Worm (Caenorhabditis elegans) whole organism, young adult: ENCODE data around the gene F22E5.2.

Experiments used
- F10E7.11 ChIP-seq: sonication (generic microtip); optimal IDR thresholded peaks from 2 replicates; lab custom pipeline; 2017; ENCODE audit warnings: mild to moderate bottlenecking, missing genetic modification characterization, moderate library complexity, missing compliant biosample characterization
- F23B12.7 ChIP-seq: sonication (generic microtip); optimal IDR thresholded peaks from 2 replicates; lab custom pipeline; 2017; ENCODE audit warnings: missing genetic modification characterization, mild to moderate bottlenecking, missing compliant biosample characterization, antibody characterized with exemption, moderate library complexity; ENCODE audit not compliant: insufficient read depth
- F52B5.7 ChIP-seq: sonication (generic microtip); optimal IDR thresholded peaks from 2 replicates; lab custom pipeline; 2016; ENCODE audit warnings: mild to moderate bottlenecking, missing genetic modification characterization, missing compliant biosample characterization
- T26A5.8 ChIP-seq: sonication (generic microtip); optimal IDR thresholded peaks from 2 replicates; lab custom pipeline; 2016; ENCODE audit warnings: missing genetic modification characterization, missing compliant biosample characterization
- athp-1 ChIP-seq: sonication (generic microtip); optimal IDR thresholded peaks from 2 replicates; lab custom pipeline; 2017; ENCODE audit warnings: mild to moderate bottlenecking, missing genetic modification characterization, missing compliant biosample characterization
- bed-2 ChIP-seq: fragments of 200-800 bp; sonication (Bioruptor generic); IDR thresholded peaks from 2 replicates; pipeline ENCODE4 v1.3.6; 2022; ENCODE audit warnings: missing genetic modification reagents, missing genetic modification characterization, missing compliant biosample characterization
- ccch-3 ChIP-seq: fragments of 200-800 bp; sonication (Bioruptor generic); optimal IDR thresholded peaks from 2 replicates; lab custom pipeline; 2018; ENCODE audit warnings: mild to moderate bottlenecking, missing genetic modification characterization, missing compliant biosample characterization
- ceh-58 ChIP-seq: fragments of 200-800 bp; sonication (Bioruptor generic); IDR thresholded peaks from 2 replicates; pipeline ENCODE4 v1.3.6; 2022; ENCODE audit warnings: missing genetic modification characterization, missing compliant biosample characterization
- chd-7 ChIP-seq: sonication (generic microtip); optimal IDR thresholded peaks from 2 replicates; lab custom pipeline; 2016; ENCODE audit warnings: mild to moderate bottlenecking, missing genetic modification characterization, moderate library complexity, missing compliant biosample characterization
- dpl-1 ChIP-seq: fragments of 150-350 bp; optimal IDR thresholded peaks from 2 replicates; lab custom pipeline; 2014; ENCODE audit warnings: missing biosample characterization, missing genetic modification reagents, missing genetic modification characterization
- egl-18 ChIP-seq: fragments of 200-800 bp; sonication (Bioruptor generic); IDR thresholded peaks from 2 replicates; pipeline ENCODE4 v1.3.6; 2022; ENCODE audit warnings: missing genetic modification reagents, missing genetic modification characterization, missing compliant biosample characterization
- ets-4 ChIP-seq: fragments of 200-800 bp; sonication (Bioruptor generic); optimal IDR thresholded peaks from 2 replicates; lab custom pipeline; 2018; ENCODE audit warnings: mild to moderate bottlenecking, missing genetic modification characterization, missing compliant biosample characterization
- hmg-1.2 ChIP-seq: fragments of 200-800 bp; sonication (Bioruptor generic); IDR thresholded peaks from 2 replicates; pipeline ENCODE4 v1.3.6; 2022; ENCODE audit warnings: missing genetic modification reagents, missing genetic modification characterization, missing compliant biosample characterization
- hsf-1 ChIP-seq: fragments of 200-800 bp; sonication (Bioruptor generic); IDR thresholded peaks from 2 replicates; pipeline ENCODE4 v1.3.6; 2022; ENCODE audit warnings: missing genetic modification reagents, missing genetic modification characterization, missing compliant biosample characterization
- lin-35 ChIP-seq, 3 experiments: fragments of 150-350 bp in 2 of 3; sonication (generic microtip) in 1 of 3; optimal IDR thresholded peaks; 2 replicates each; lab custom pipeline; 2014 to 2018; ENCODE audit warnings: missing biosample characterization in 3 of 3, missing genetic modification characterization in 3 of 3, missing genetic modification reagents in 3 of 3
- lir-1 ChIP-seq: fragments of 200-800 bp; sonication (Bioruptor generic); conservative IDR thresholded peaks from 2 replicates; pipeline ENCODE4 v1.3.6; 2022; ENCODE audit warnings: missing genetic modification reagents, missing genetic modification characterization, missing compliant biosample characterization
- lsl-1 ChIP-seq: fragments of 200-800 bp; sonication (Bioruptor generic); optimal IDR thresholded peaks from 2 replicates; lab custom pipeline; 2018; ENCODE audit warnings: mild to moderate bottlenecking, missing genetic modification characterization, moderate library complexity, missing compliant biosample characterization
- lsy-27 ChIP-seq: sonication (generic microtip); optimal IDR thresholded peaks from 2 replicates; lab custom pipeline; 2017; ENCODE audit warnings: missing genetic modification characterization, mild to moderate bottlenecking, missing compliant biosample characterization, antibody characterized with exemption, missing genotype, borderline replicate concordance; ENCODE audit not compliant: insufficient read depth
- madf-10 ChIP-seq: sonication (generic microtip); optimal IDR thresholded peaks from 2 replicates; lab custom pipeline; 2016; ENCODE audit warnings: mild to moderate bottlenecking, missing genetic modification characterization, missing compliant biosample characterization
- madf-8 ChIP-seq: fragments of 200-800 bp; sonication (Bioruptor generic); conservative IDR thresholded peaks from 2 replicates; pipeline ENCODE4 v1.3.6; 2022; ENCODE audit warnings: missing genetic modification reagents, missing genetic modification characterization, missing compliant biosample characterization
- mel-28 ChIP-seq: sonication (generic microtip); optimal IDR thresholded peaks from 2 replicates; lab custom pipeline; 2016; ENCODE audit warnings: borderline replicate concordance, mild to moderate bottlenecking, missing genetic modification characterization, missing compliant biosample characterization
- mes-4 ChIP-seq: sonication (generic microtip); optimal IDR thresholded peaks from 2 replicates; lab custom pipeline; 2016; ENCODE audit warnings: missing genotype, missing genetic modification characterization, missing compliant biosample characterization
- nfyb-1 ChIP-seq: fragments of 200-800 bp; sonication (Bioruptor generic); IDR thresholded peaks from 2 replicates; pipeline ENCODE4 v1.3.6; 2022; ENCODE audit warnings: missing genetic modification reagents, missing genetic modification characterization, missing compliant biosample characterization
- nhr-179 ChIP-seq: sonication (generic microtip); optimal IDR thresholded peaks from 2 replicates; lab custom pipeline; 2016; ENCODE audit warnings: mild to moderate bottlenecking, missing genetic modification characterization, missing compliant biosample characterization
- nhr-80 ChIP-seq: sonication (generic microtip); optimal IDR thresholded peaks from 2 replicates; lab custom pipeline; 2016; ENCODE audit warnings: missing genetic modification characterization, missing compliant biosample characterization
- rcor-1 ChIP-seq: fragments of 200-800 bp; sonication (Bioruptor generic); IDR thresholded peaks from 2 replicates; pipeline ENCODE4 v1.3.6; 2022; ENCODE audit warnings: missing genetic modification reagents, missing genetic modification characterization, missing compliant biosample characterization
- rec-8 ChIP-seq, 2 experiments: sonication (generic microtip); optimal IDR thresholded peaks; 2 replicates each; lab custom pipeline; 2016; ENCODE audit warnings: mild to moderate bottlenecking in 2 of 2, missing genetic modification characterization in 2 of 2, missing genetic modification reagents in 2 of 2, missing genotype in 2 of 2, missing biosample characterization in 1 of 2, missing compliant biosample characterization in 1 of 2, moderate library complexity in 1 of 2
- rpc-1 ChIP-seq, 2 experiments: fragments of 150-350 bp in 1 of 2; sonication (generic microtip) in 1 of 2; optimal IDR thresholded peaks; 2 replicates each; lab custom pipeline; 2014 to 2018; ENCODE audit warnings: missing biosample characterization in 1 of 2, missing genetic modification characterization in 1 of 2, missing genetic modification reagents in 1 of 2, missing genotype in 1 of 2
- tbx-9 ChIP-seq: sonication (generic microtip); optimal IDR thresholded peaks from 2 replicates; lab custom pipeline; 2016; ENCODE audit warnings: borderline replicate concordance, missing genetic modification characterization, inconsistent platforms, missing compliant biosample characterization
- unc-130 ChIP-seq: sonication (generic microtip); optimal IDR thresholded peaks from 2 replicates; lab custom pipeline; 2016; ENCODE audit warnings: missing genetic modification reagents, missing genetic modification characterization, missing compliant biosample characterization
- unc-62 ChIP-seq: fragments of 150-350 bp; optimal IDR thresholded peaks from 2 replicates; lab custom pipeline; 2014; ENCODE audit warnings: missing biosample characterization, missing genetic modification reagents, missing genetic modification characterization
- xnd-1 ChIP-seq: sonication (generic microtip); optimal IDR thresholded peaks from 2 replicates; lab custom pipeline; 2016; ENCODE audit warnings: missing genotype, missing genetic modification reagents, missing genetic modification characterization, missing compliant biosample characterization
- zim-3 ChIP-seq: sonication (generic microtip); optimal IDR thresholded peaks from 2 replicates; lab custom pipeline; 2017; ENCODE audit warnings: mild to moderate bottlenecking, missing genetic modification characterization, moderate library complexity, missing compliant biosample characterization
- ztf-18 ChIP-seq: sonication (generic microtip); optimal IDR thresholded peaks from 2 replicates; lab custom pipeline; 2016; ENCODE audit warnings: missing genotype, mild to moderate bottlenecking, missing genetic modification characterization, missing compliant biosample characterization
- ztf-22 ChIP-seq: fragments of 200-800 bp; sonication (Bioruptor generic); optimal IDR thresholded peaks from 2 replicates; lab custom pipeline; 2018; ENCODE audit warnings: mild to moderate bottlenecking, missing genetic modification characterization, moderate library complexity, missing compliant biosample characterization

Gene F22E5.2

DNA sequence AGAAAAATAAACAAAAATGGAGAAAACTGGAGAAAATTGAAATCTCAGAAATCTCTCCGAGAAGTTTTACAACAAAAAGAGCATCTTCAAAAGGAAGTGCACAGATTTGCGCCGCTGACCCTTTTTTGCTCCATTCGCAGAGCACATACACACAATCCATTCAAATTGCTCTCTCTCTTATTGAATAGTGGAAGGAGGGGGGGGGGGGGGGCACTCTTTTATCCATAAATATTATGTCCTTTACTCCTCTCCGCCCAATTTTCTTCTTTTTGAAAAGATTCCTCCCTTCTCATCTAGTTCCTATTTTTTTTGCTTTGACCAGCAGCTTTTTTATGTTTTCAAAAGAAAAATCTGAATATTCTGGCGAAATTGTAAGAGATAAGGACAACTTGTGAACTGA is 29.9 kb downstream of the F22E5.2 start (continued):
- no peak for TF ChIP-seq rpc-1 (optimal IDR thresholded peaks at IDR 0.05; lab: Kevin White, UChicago)
- TF ChIP-seq rpc-1 (tag; optimal IDR thresholded peaks at IDR 0.05; lab: Kevin White, UChicago): no peak
- TF ChIP-seq dpl-1: no peak
- TF ChIP-seq F52B5.7 (tag; lab: Kevin White, UChicago): no peak
- no peak for TF ChIP-seq mes-4

DNA sequence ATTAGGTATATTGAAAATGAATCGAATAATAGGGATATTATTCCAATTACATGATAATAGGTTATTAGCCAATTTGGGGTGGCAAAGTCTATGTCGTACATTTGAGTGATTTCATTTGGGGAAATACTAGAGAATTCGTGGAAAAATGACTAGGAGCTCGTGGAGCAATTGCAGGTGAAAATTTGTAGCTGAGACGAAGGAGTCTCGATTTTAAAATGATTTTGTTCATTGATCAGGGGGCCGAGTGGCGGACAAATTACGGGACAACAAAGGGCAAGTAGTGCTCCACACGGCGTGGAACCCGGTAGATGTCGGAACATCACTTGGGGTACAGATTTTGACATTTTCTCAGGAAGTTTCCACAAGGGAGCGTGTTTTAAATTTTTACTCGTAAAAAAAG is 33.2 kb downstream of the F22E5.2 start, which contains the start of gene sri-62:
sri-62 (minus strand) TSS at position 101 of the 400 bp plus-strand sequence.
- TF ChIP-seq ceh-58 (no peak), rec-8 (tag; optimal IDR thresholded peaks at IDR 0.05; lab: Kevin White, UChicago) (no peak), xnd-1 (no peak), F23B12.7 (tag; lab: Kevin White, UChicago) (no peak), chd-7 (no peak), hmg-1.2 (GFP tag; lab: Robert Waterston, UW) (no peak), nhr-80 (tag; lab: Kevin White, UChicago) (no peak)
- TF ChIP-seq, all 124 proteins: peak for 0

DNA sequence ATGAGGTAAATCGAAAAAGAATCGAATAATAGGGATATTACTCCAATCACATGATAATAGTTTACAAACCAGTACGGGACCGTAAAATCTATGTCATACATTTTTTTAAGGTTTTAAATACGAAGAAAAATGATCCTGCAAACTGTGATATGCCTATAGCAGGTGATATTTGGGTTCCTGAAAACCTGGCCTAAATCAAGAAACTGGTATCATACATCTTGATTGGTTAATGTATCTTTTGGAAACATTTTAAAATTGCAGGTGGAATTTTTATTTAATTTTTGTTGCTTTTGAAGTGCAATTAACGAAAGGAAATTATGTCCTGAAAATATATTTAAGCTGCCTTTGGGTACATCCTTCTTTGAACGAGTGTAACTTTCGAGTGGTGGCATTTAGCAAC is 35.0 kb downstream of the F22E5.2 start, which contains the start of gene sri-61:
sri-61 (minus strand) TSS at position 101 of the 400 bp plus-strand sequence.
- TF ChIP-seq ztf-22 (GFP tag; lab: Kevin White, UChicago): no peak
- no peak for TF ChIP-seq F10E7.11

DNA sequence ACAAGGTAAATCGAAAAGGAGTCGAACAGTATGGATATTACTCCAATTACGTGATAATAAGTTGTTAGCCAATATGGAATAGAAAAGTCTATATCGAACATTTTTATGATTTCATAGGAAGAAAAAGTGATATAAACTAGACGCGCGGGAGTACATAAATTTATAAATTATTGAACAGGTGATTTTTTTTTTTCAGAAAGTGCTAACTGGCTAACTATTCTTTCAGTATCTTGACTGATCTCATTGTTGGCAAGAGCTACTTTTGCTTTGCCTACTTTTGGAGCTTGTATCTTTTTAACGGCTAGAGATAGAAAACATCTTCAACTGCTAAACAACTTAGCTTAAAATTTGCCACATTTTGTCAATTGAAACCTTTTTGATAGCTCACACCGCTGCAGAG is 37.6 kb downstream of the F22E5.2 start, which contains the start of gene sri-60:
sri-60 (minus strand) TSS at position 101 of the 400 bp plus-strand sequence.
- TF ChIP-seq mel-28 (tag; lab: Kevin White, UChicago) (no peak), bed-2 (GFP tag; lab: Robert Waterston, UW) (no peak), hsf-1 (GFP tag; lab: Robert Waterston, UW) (no peak), lsy-27 (tag; lab: Kevin White, UChicago) (no peak), madf-8 (GFP tag; lab: Robert Waterston, UW) (no peak), lin-35 (GFP tag; optimal IDR thresholded peaks at IDR 0.05; lab: Kevin White, UChicago) (no peak), unc-130 (GFP tag; lab: Kevin White, UChicago) (no peak), athp-1 (tag; lab: Kevin White, UChicago) (no peak), nhr-179 (tag; lab: Kevin White, UChicago) (no peak), ccch-3 (no peak)

DNA sequence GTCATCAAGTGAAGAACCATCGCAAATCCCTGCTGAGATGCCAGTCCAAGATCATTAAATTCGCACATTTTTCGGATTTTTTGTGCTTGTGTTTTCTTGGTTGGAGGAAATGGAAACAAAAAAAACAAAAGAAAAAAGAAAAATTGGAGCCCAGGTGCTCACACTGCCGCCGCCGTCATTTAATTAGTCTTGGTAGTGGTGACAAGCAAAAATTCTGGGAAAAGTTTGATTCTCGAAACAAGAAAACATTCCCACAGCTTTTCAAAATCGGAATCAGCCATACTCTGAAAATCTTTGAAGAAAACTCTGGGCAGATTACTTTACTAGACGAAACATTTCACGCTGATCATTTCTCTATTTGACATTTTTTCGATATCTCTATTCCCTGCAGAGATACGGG is 40.0 kb downstream of the F22E5.2 start, which contains the start of gene srh-128:
srh-128 (minus strand) TSS at position 101 of the 400 bp plus-strand sequence.
- TF ChIP-seq nfyb-1 (GFP tag; lab: Robert Waterston, UW): no peak
- no peak for TF ChIP-seq dpl-1
- TF ChIP-seq ccch-3: no peak
- no peak for TF ChIP-seq tbx-9 (tag; lab: Kevin White, UChicago)
- no peak for TF ChIP-seq zim-3 (tag; lab: Kevin White, UChicago)
- TF ChIP-seq egl-18 (GFP tag; lab: Robert Waterston, UW): no peak
- no peak for TF ChIP-seq lsl-1 (GFP tag; lab: Kevin White, UChicago)
- no peak for TF ChIP-seq T26A5.8 (tag; lab: Kevin White, UChicago)
- TF ChIP-seq lir-1 (GFP tag; lab: Robert Waterston, UW): no peak
- TF ChIP-seq madf-10 (tag; lab: Kevin White, UChicago): no peak
- no peak for TF ChIP-seq unc-62 (GFP tag; lab: Kevin White, UChicago)
- no peak for TF ChIP-seq ztf-18 (tag; lab: Kevin White, UChicago)
- TF ChIP-seq rcor-1: no peak
- no peak for TF ChIP-seq ets-4 (GFP tag; lab: Kevin White, UChicago)
